Worm (Caenorhabditis elegans) whole organism, L2 larva: ENCODE measurements around the gene grl-31.

Experiments used
- C34F6.9 ChIP-seq: fragments of 150-350 bp; optimal IDR thresholded peaks from 2 replicates; lab custom pipeline; 2014; ENCODE audit warnings: missing biosample characterization, missing genetic modification characterization
- F13H6.1 ChIP-seq: sonication (generic microtip); optimal IDR thresholded peaks from 2 replicates; lab custom pipeline; 2016; ENCODE audit warnings: missing genetic modification characterization, missing compliant biosample characterization
- Y55F3AM.14 ChIP-seq: fragments of 200-800 bp; sonication (Bioruptor generic); optimal IDR thresholded peaks from 2 replicates; lab custom pipeline; 2018; ENCODE audit warnings: mild to moderate bottlenecking, missing genetic modification characterization, missing compliant biosample characterization
- ZK546.5 ChIP-seq: sonication (generic microtip); optimal IDR thresholded peaks from 2 replicates; lab custom pipeline; 2017; ENCODE audit warnings: missing biosample characterization, missing genetic modification characterization
- aly-2 ChIP-seq: fragments of 150-350 bp; optimal IDR thresholded peaks from 2 replicates; lab custom pipeline; 2014; ENCODE audit warnings: missing biosample characterization, missing genetic modification characterization
- ama-1 ChIP-seq: fragments of 150-350 bp; optimal IDR thresholded peaks from 2 replicates; lab custom pipeline; 2018; ENCODE audit warnings: inconsistent platforms
- blmp-1 ChIP-seq: sonication (generic microtip); optimal IDR thresholded peaks from 2 replicates; lab custom pipeline; 2017; ENCODE audit warnings: missing genetic modification characterization, mild to moderate bottlenecking, missing compliant biosample characterization, antibody characterized with exemption, moderate library complexity; ENCODE audit not compliant: insufficient read depth
- ceh-16 ChIP-seq: fragments of 150-350 bp; optimal IDR thresholded peaks from 2 replicates; lab custom pipeline; 2014; ENCODE audit warnings: missing biosample characterization, missing genetic modification characterization
- ceh-82 ChIP-seq: fragments of 150-350 bp; optimal IDR thresholded peaks from 2 replicates; lab custom pipeline; 2014; ENCODE audit warnings: missing biosample characterization, missing genetic modification characterization
- crh-2 ChIP-seq: sonication (generic microtip); optimal IDR thresholded peaks from 2 replicates; lab custom pipeline; 2017; ENCODE audit warnings: missing biosample characterization, missing genetic modification characterization
- dmd-4 ChIP-seq: sonication (generic microtip); optimal IDR thresholded peaks from 2 replicates; lab custom pipeline; 2017; ENCODE audit warnings: missing biosample characterization, missing genetic modification characterization
- egl-27 ChIP-seq: sonication (generic microtip); optimal IDR thresholded peaks from 3 replicates; lab custom pipeline; 2017; ENCODE audit warnings: missing biosample characterization, missing genetic modification reagents, missing genetic modification characterization
- fos-1 ChIP-seq: fragments of 150-350 bp; optimal IDR thresholded peaks from 2 replicates; lab custom pipeline; 2014; ENCODE audit warnings: missing biosample characterization, missing genetic modification characterization
- lin-13 ChIP-seq: fragments of 150-350 bp; optimal IDR thresholded peaks from 2 replicates; lab custom pipeline; 2014; ENCODE audit warnings: missing biosample characterization, missing genetic modification reagents, missing genetic modification characterization
- lin-39 ChIP-seq: fragments of 150-350 bp; optimal IDR thresholded peaks from 2 replicates; lab custom pipeline; 2014; ENCODE audit warnings: missing biosample characterization, missing genetic modification reagents, missing genetic modification characterization
- mab-5 ChIP-seq: fragments of 150-350 bp; optimal IDR thresholded peaks from 2 replicates; lab custom pipeline; 2014; ENCODE audit warnings: missing biosample characterization, missing genetic modification characterization
- mdl-1 ChIP-seq, 2 experiments: fragments of 150-350 bp in 1 of 2; sonication (generic microtip) in 1 of 2; optimal IDR thresholded peaks; 2 replicates each; lab custom pipeline; 2017; ENCODE audit warnings: missing biosample characterization in 2 of 2, missing genetic modification characterization in 2 of 2
- nhr-10 ChIP-seq: sonication (generic microtip); optimal IDR thresholded peaks from 2 replicates; lab custom pipeline; 2017; ENCODE audit warnings: missing biosample characterization, missing genetic modification characterization
- nhr-12 ChIP-seq: fragments of 150-350 bp; optimal IDR thresholded peaks from 2 replicates; lab custom pipeline; 2014; ENCODE audit warnings: missing biosample characterization, missing genetic modification characterization
- nhr-21 ChIP-seq: fragments of 150-350 bp; optimal IDR thresholded peaks from 2 replicates; lab custom pipeline; 2014; ENCODE audit warnings: missing biosample characterization, missing genetic modification characterization
- nhr-237 ChIP-seq: fragments of 150-350 bp; optimal IDR thresholded peaks from 2 replicates; lab custom pipeline; 2014; ENCODE audit warnings: missing biosample characterization, missing genetic modification characterization
- nhr-25 ChIP-seq: fragments of 150-350 bp; sonication (generic microtip); optimal IDR thresholded peaks from 3 replicates; lab custom pipeline; 2014; ENCODE audit warnings: missing biosample characterization, missing genetic modification characterization
- nhr-6 ChIP-seq: fragments of 150-350 bp; optimal IDR thresholded peaks from 2 replicates; lab custom pipeline; 2014; ENCODE audit warnings: missing biosample characterization, missing genetic modification characterization
- peb-1 ChIP-seq: fragments of 150-350 bp; optimal IDR thresholded peaks from 2 replicates; lab custom pipeline; 2014; ENCODE audit warnings: missing biosample characterization, missing genetic modification characterization
- sem-4 ChIP-seq: fragments of 150-350 bp; optimal IDR thresholded peaks from 2 replicates; lab custom pipeline; 2014; ENCODE audit warnings: missing biosample characterization, missing genetic modification reagents, missing genetic modification characterization
- sma-9 ChIP-seq, 2 experiments: fragments of 150-350 bp in 1 of 2; sonication (generic microtip) in 1 of 2; optimal IDR thresholded peaks; 2 replicates each; lab custom pipeline; 2014 to 2016; ENCODE audit warnings: missing genetic modification characterization in 2 of 2, mild to moderate bottlenecking in 1 of 2, missing biosample characterization in 1 of 2, missing compliant biosample characterization in 1 of 2, missing genetic modification reagents in 1 of 2, moderate library complexity in 1 of 2
- unc-39 ChIP-seq: fragments of 150-350 bp; optimal IDR thresholded peaks from 2 replicates; lab custom pipeline; 2014; ENCODE audit warnings: missing biosample characterization, missing genetic modification characterization
- unc-55 ChIP-seq: fragments of 150-350 bp; sonication (generic microtip); optimal IDR thresholded peaks from 3 replicates; lab custom pipeline; 2014; ENCODE audit warnings: missing biosample characterization, missing genetic modification reagents, missing genetic modification characterization
- unc-62 ChIP-seq: fragments of 150-350 bp; optimal IDR thresholded peaks from 2 replicates; lab custom pipeline; 2014; ENCODE audit warnings: missing biosample characterization, missing genetic modification reagents, missing genetic modification characterization

Gene grl-31

ce11 chrV:3552740-3553469, 4.7 kb downstream of the grl-31 start, which contains the start of gene T24A6.20:
Gene T24A6.20 (plus strand): TSS chrV:3553134.
- TF ChIP-seq egl-27 (tag; lab: Kevin White, UChicago), result no peak

ce11 chrV:3551765-3552164, 5.8 kb downstream of the grl-31 start, which contains the start of gene grl-28:
Gene grl-28 (minus strand): TSS chrV:3551865.
- TF ChIP-seq unc-55 (GFP tag; lab: Kevin White, UChicago) (no peak), nhr-21 (tag; lab: Kevin White, UChicago) (no peak), dmd-4 (tag; lab: Kevin White, UChicago) (no peak), sma-9 (GFP tag; optimal IDR thresholded peaks at IDR 0.05; lab: Kevin White, UChicago) (no peak), sma-9 (tag; optimal IDR thresholded peaks at IDR 0.05; lab: Kevin White, UChicago) (no peak)

- TF ChIP-seq nhr-237 (no peak), ZK546.5 (tag; lab: Kevin White, UChicago) (no peak), ceh-16 (tag; lab: Kevin White, UChicago) (no peak), C34F6.9 (tag; lab: Kevin White, UChicago) (no peak), nhr-10 (tag; lab: Kevin White, UChicago) (no peak), nhr-12 (tag; lab: Kevin White, UChicago) (no peak), ama-1 (lab: Kevin White, UChicago) (no peak), blmp-1 (tag; lab: Kevin White, UChicago) (no peak), mdl-1 (tag; optimal IDR thresholded peaks at IDR 0.05; lab: Kevin White, UChicago) (no peak), lin-13 (GFP tag; lab: Kevin White, UChicago) (no peak), unc-39 (tag; lab: Kevin White, UChicago) (no peak), peb-1 (tag; lab: Kevin White, UChicago) (no peak), crh-2 (no peak), nhr-25 (no peak), lin-39 (no peak), nhr-6 (tag; lab: Kevin White, UChicago) (no peak), mab-5 (no peak), sma-9 (GFP tag; optimal IDR thresholded peaks at IDR 0.05; lab: Kevin White, UChicago) (no peak), sma-9 (tag; optimal IDR thresholded peaks at IDR 0.05; lab: Kevin White, UChicago) (no peak), Y55F3AM.14 (no peak)
Observed at ce11 chrV:3549553-3549952, 8.0 kb downstream of the grl-31 start, which contains the start of gene sri-21. Gene sri-21 (plus strand): TSS chrV:3549853.

ce11 chrV:3548798-3549197, 8.8 kb downstream of the grl-31 start, which contains the start of gene srw-130:
Gene srw-130 (minus strand): TSS chrV:3548898.
- TF ChIP-seq unc-55 (GFP tag; lab: Kevin White, UChicago) (no peak), crh-2 (no peak), unc-62 (GFP tag; lab: Kevin White, UChicago) (no peak), mab-5 (no peak), F13H6.1 (tag; lab: Kevin White, UChicago) (no peak), Y55F3AM.14 (no peak), nhr-6 (tag; lab: Kevin White, UChicago) (no peak), fos-1 (tag; lab: Kevin White, UChicago) (no peak), nhr-12 (tag; lab: Kevin White, UChicago) (no peak)

- no peak for TF ChIP-seq F13H6.1 (tag; lab: Kevin White, UChicago)
- TF ChIP-seq, all 48 proteins: peak for 0
Observed at ce11 chrV:3546517-3546916, 11.1 kb downstream of the grl-31 start, which contains the start of gene srbc-68. Gene srbc-68 (minus strand): TSS chrV:3546617.

- TF ChIP-seq aly-2 (no peak), sem-4 (no peak), mab-5 (no peak), ceh-82 (tag; lab: Kevin White, UChicago) (no peak)
Observed at ce11 chrV:3543344-3543743, 14.2 kb downstream of the grl-31 start, which contains the start of gene nhr-222. Gene nhr-222 (minus strand): TSS chrV:3543444.
